Fruit fly (Drosophila melanogaster) whole organism, wandering third instar larva: Measurements from ENCODE around the gene Snoo.

Experiments used
- Abd-B ChIP-seq: fragments of >200 bp; optimal IDR thresholded peaks from 2 replicates; lab custom pipeline; 2017; ENCODE audit warnings: missing biosample characterization, missing genetic modification characterization
- CG32264 ChIP-seq: fragments of 200-800 bp; sonication (Bioruptor generic); optimal IDR thresholded peaks from 2 replicates; lab custom pipeline; 2016; ENCODE audit warnings: missing biosample characterization, missing genetic modification characterization
- CG9705 ChIP-seq: fragments of 200-800 bp; sonication (Bioruptor generic); optimal IDR thresholded peaks from 2 replicates; lab custom pipeline; 2018; ENCODE audit warnings: missing biosample characterization, mild to moderate bottlenecking, missing genetic modification characterization
- CrebA ChIP-seq: fragments of 200-800 bp; sonication (Bioruptor generic); optimal IDR thresholded peaks from 2 replicates; lab custom pipeline; 2016; ENCODE audit warnings: missing biosample characterization, mild to moderate bottlenecking, missing genetic modification characterization, borderline replicate concordance
- Dfd ChIP-seq: fragments of >200 bp; optimal IDR thresholded peaks from 2 replicates; lab custom pipeline; 2017; ENCODE audit warnings: missing biosample characterization, missing genetic modification characterization
- Dif ChIP-seq: fragments of 200-275, 200-300 bp; sonication (Bioruptor generic); optimal IDR thresholded peaks from 2 replicates; lab custom pipeline; 2018; ENCODE audit warnings: missing biosample characterization, missing genetic modification characterization; ENCODE audit not compliant: partially characterized antibody
- GATAd ChIP-seq: sonication (Bioruptor generic); optimal IDR thresholded peaks from 2 replicates; lab custom pipeline; 2016; ENCODE audit warnings: missing biosample characterization, missing genetic modification characterization
- Hnf4 ChIP-seq: fragments of 200-800 bp; sonication (Bioruptor generic); optimal IDR thresholded peaks from 2 replicates; lab custom pipeline; 2016; ENCODE audit warnings: missing biosample characterization, mild to moderate bottlenecking, missing genetic modification characterization
- Hr78 ChIP-seq: fragments of >200 bp; optimal IDR thresholded peaks from 2 replicates; lab custom pipeline; 2017; ENCODE audit warnings: missing biosample characterization, missing genetic modification characterization
- Hr83 ChIP-seq: fragments of 200-300 bp; sonication (Bioruptor generic); optimal IDR thresholded peaks from 2 replicates; lab custom pipeline; 2016; ENCODE audit warnings: missing biosample characterization, mild to moderate bottlenecking, missing genetic modification characterization, moderate library complexity; ENCODE audit not compliant: poor library complexity, severe bottlenecking
- Jra ChIP-seq: sonication (Bioruptor generic); optimal IDR thresholded peaks from 2 replicates; lab custom pipeline; 2016; ENCODE audit warnings: missing biosample characterization, missing genetic modification characterization
- Mio ChIP-seq: sonication (Bioruptor generic); optimal IDR thresholded peaks from 2 replicates; lab custom pipeline; 2016; ENCODE audit warnings: missing biosample characterization, missing genetic modification characterization
- Myc ChIP-seq: fragments of >200 bp; optimal IDR thresholded peaks from 2 replicates; lab custom pipeline; 2017
- N ChIP-seq: fragments of >200 bp; optimal IDR thresholded peaks from 2 replicates; lab custom pipeline; 2018; ENCODE audit warnings: missing biosample characterization, missing external identifiers, missing genetic modification characterization
- OdsH ChIP-seq: fragments of 200-800 bp; sonication (Bioruptor generic); optimal IDR thresholded peaks from 2 replicates; lab custom pipeline; 2016; ENCODE audit warnings: missing biosample characterization, mild to moderate bottlenecking, missing genetic modification characterization
- Rel ChIP-seq, 2 experiments: fragments of 200-800 bp; sonication (Bioruptor generic) in 1 of 2; optimal IDR thresholded peaks; 2 replicates in 1 of 2; 3 replicates in 1 of 2; lab custom pipeline; 2016 to 2019; ENCODE audit warnings: mild to moderate bottlenecking in 2 of 2, missing biosample characterization in 2 of 2, missing genetic modification characterization in 2 of 2, moderate library complexity in 1 of 2
- Vsx2 ChIP-seq: fragments of 200-300, 225-300 bp; sonication (Bioruptor generic); optimal IDR thresholded peaks from 2 replicates; lab custom pipeline; 2018; ENCODE audit warnings: missing biosample characterization, missing genetic modification characterization; ENCODE audit not compliant: partially characterized antibody
- br ChIP-seq: fragments of 200-800 bp; sonication (Bioruptor generic); optimal IDR thresholded peaks from 2 replicates; lab custom pipeline; 2016; ENCODE audit warnings: missing biosample characterization, missing genetic modification characterization
- brk ChIP-seq: fragments of 200-800 bp; sonication (Bioruptor generic); optimal IDR thresholded peaks from 2 replicates; lab custom pipeline; 2016; ENCODE audit warnings: missing biosample characterization, mild to moderate bottlenecking, missing genetic modification characterization
- dl ChIP-seq, 2 experiments: fragments of 175-275, 200-275 bp in 1 of 2; fragments of 200-275 bp in 1 of 2; sonication (Bioruptor generic); optimal IDR thresholded peaks; lab custom pipeline; 2018; ENCODE audit warnings: mild to moderate bottlenecking in 2 of 2, missing biosample characterization in 2 of 2, missing genetic modification characterization in 2 of 2, moderate library complexity in 2 of 2; ENCODE audit not compliant: partially characterized antibody in 2 of 2, insufficient read depth in 1 of 2
- fru ChIP-seq: fragments of 200-800 bp; sonication (Bioruptor generic); optimal IDR thresholded peaks from 3 replicates; lab custom pipeline; 2016; ENCODE audit warnings: missing biosample characterization, mild to moderate bottlenecking, missing genetic modification characterization
- h ChIP-seq: fragments of 200-800 bp; sonication (Bioruptor generic); optimal IDR thresholded peaks from 3 replicates; lab custom pipeline; 2016; ENCODE audit warnings: missing biosample characterization, mild to moderate bottlenecking, missing genetic modification characterization
- jim ChIP-seq: fragments of 175-275, 200-325 bp; sonication (Bioruptor generic); optimal IDR thresholded peaks from 2 replicates; lab custom pipeline; 2016; ENCODE audit warnings: missing biosample characterization, mild to moderate bottlenecking, missing genetic modification characterization
- lola ChIP-seq: fragments of >200 bp; optimal IDR thresholded peaks from 2 replicates; lab custom pipeline; 2017; ENCODE audit warnings: missing biosample characterization, missing genetic modification characterization
- pan ChIP-seq: fragments of >200 bp; optimal IDR thresholded peaks from 2 replicates; lab custom pipeline; 2017
- rgr ChIP-seq: fragments of 200-800 bp; sonication (Bioruptor generic); optimal IDR thresholded peaks from 3 replicates; lab custom pipeline; 2016; ENCODE audit warnings: missing biosample characterization, mild to moderate bottlenecking, missing genetic modification characterization
- sage ChIP-seq: fragments of 200-800 bp; sonication (Bioruptor generic); optimal IDR thresholded peaks from 2 replicates; lab custom pipeline; 2016; ENCODE audit warnings: missing biosample characterization, mild to moderate bottlenecking, missing genetic modification characterization
- tai ChIP-seq: sonication (Bioruptor generic); optimal IDR thresholded peaks from 2 replicates; lab custom pipeline; 2016; ENCODE audit warnings: missing biosample characterization, missing genetic modification characterization
- usp ChIP-seq: fragments of >200 bp; optimal IDR thresholded peaks from 2 replicates; lab custom pipeline; 2017; ENCODE audit warnings: missing biosample characterization, missing genetic modification characterization
- woc ChIP-seq: sonication (Bioruptor generic); optimal IDR thresholded peaks from 2 replicates; lab custom pipeline; 2016; ENCODE audit warnings: missing biosample characterization, mild to moderate bottlenecking, missing genetic modification characterization

Gene Snoo

dm6 chr2L:7890654-7891114, 93.3 kb downstream of the Snoo start, which contains the start of gene Spn28Db:
Gene Spn28Db, minus strand, starts transcription at chr2L:7890704.
- TF ChIP-seq Mio (GFP tag; lab: Kevin White, UChicago) (no peak), Dfd (GFP tag; lab: Kevin White, UChicago) (no peak), h (GFP tag; lab: Kevin White, UChicago) (no peak), tai (GFP tag; lab: Kevin White, UChicago) (peak; percentile 46), Myc (lab: Kevin White, UChicago) (peak; percentile 47), usp (no peak), fru (GFP tag; lab: Kevin White, UChicago) (no peak), dl (GFP tag; optimal IDR thresholded peaks at IDR 0.05; lab: Kevin White, UChicago; ENCODE audit: insufficient read depth in 1 of 2, partially characterized antibody in 2 of 2) (peak in 1 of 2 experiments; percentile 18), br (no peak), Hr83 (GFP tag; lab: Kevin White, UChicago) (no peak)

DNA sequence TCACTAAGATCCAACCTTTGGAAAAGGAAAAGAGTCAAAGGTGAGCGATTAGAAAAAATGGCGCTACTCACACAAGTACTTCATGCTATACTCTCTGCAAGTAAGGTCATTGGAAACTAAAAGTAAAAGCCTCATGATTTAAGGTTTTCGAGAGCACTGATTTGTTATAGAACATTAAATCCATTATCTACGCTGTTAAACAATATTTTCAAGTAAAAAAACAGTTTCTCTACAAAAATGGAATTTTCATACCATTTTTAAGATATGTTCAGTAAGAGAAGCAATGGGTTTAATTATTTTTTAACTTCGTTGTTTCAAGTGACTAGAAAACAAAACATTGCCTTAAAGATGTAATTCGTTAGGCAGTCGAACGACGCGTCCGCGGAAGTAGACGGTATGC, 95.0 kb downstream of the Snoo start, which contains the start of gene Spn28Da:
Spn28Da (minus strand) TSS at position 101 of the 400 bp plus-strand sequence.
- TF ChIP-seq pan (lab: Kevin White, UChicago) (no peak), OdsH (GFP tag; lab: Kevin White, UChicago) (no peak), GATAd (no peak), Hnf4 (GFP tag; lab: Kevin White, UChicago) (no peak)
- TF ChIP-seq, all 38 proteins: peak for 0

dm6 chr2L:7887333-7887732, 96.7 kb downstream of the Snoo start, which contains the start of gene CG7102:
Gene CG7102, minus strand, starts transcription at chr2L:7887513.
- TF ChIP-seq CG9705 (GFP tag; lab: Kevin White, UChicago): no peak
- TF ChIP-seq usp: no peak
- TF ChIP-seq sage (GFP tag; lab: Kevin White, UChicago): no peak
- TF ChIP-seq Myc (lab: Kevin White, UChicago): no peak
- no peak for TF ChIP-seq brk (GFP tag; lab: Kevin White, UChicago)
- TF ChIP-seq tai (GFP tag; lab: Kevin White, UChicago): no peak
- TF ChIP-seq h (GFP tag; lab: Kevin White, UChicago): no peak
- no peak for TF ChIP-seq Hr83 (GFP tag; lab: Kevin White, UChicago)

dm6 chr2L:7885952-7886351, 98.0 kb downstream of the Snoo start:
- TF ChIP-seq tai (GFP tag; lab: Kevin White, UChicago) (peak; percentile 35), Vsx2 (GFP tag; lab: Kevin White, UChicago) (no peak), Hr78 (GFP tag; lab: Kevin White, UChicago) (no peak), Myc (lab: Kevin White, UChicago) (peak; percentile 9), jim (GFP tag; lab: Kevin White, UChicago) (no peak), GATAd (no peak), Jra (GFP tag; lab: Kevin White, UChicago) (no peak), rgr (GFP tag; lab: Kevin White, UChicago) (no peak), Mio (GFP tag; lab: Kevin White, UChicago) (no peak)
- TF ChIP-seq, all 38 proteins: peak for 2

DNA sequence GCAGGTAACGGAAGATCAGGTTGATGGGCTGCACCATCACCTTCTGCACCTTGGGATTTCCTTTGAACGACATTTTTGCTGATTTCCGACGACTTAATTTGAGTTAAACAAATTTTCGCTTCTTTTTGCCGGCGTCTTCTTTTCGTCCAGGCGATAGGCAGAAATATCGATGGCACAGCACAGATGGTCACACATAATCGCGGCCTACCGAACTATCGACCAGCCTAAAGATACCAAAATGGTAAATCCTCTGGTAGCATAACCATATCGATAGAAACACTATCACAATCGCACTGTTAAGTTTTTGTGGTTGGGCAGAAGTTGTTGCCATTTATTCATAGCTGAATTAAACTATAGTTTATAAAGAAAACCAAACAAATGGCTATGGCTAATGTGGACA, 98.7 kb downstream of the Snoo start, which contains the start of the genes SmE and CG34132:
SmE (minus strand) TSS at position 180 of the 400 bp plus-strand sequence.
CG34132 (plus strand) TSS at position 233 of the 400 bp plus-strand sequence.
- TF ChIP-seq pan (lab: Kevin White, UChicago): no peak
- TF ChIP-seq Rel (GFP tag; optimal IDR thresholded peaks at IDR 0.05; lab: Kevin White, UChicago): no peak
- TF ChIP-seq Rel (tag; optimal IDR thresholded peaks at IDR 0.05; lab: Kevin White, UChicago): peak; percentile 51
- TF ChIP-seq Hnf4 (GFP tag; lab: Kevin White, UChicago): peak; percentile 5

dm6 chr2L:7880458-7880857, 103.5 kb downstream of the Snoo start:
- TF ChIP-seq pan (lab: Kevin White, UChicago): no peak
- TF ChIP-seq Myc (lab: Kevin White, UChicago): no peak
- no peak for TF ChIP-seq usp
- peak; percentile 36 for TF ChIP-seq fru (GFP tag; lab: Kevin White, UChicago)
- peak; percentile 39 to 54 for TF ChIP-seq dl (GFP tag; optimal IDR thresholded peaks at IDR 0.05; lab: Kevin White, UChicago; ENCODE audit: insufficient read depth in 1 of 2, partially characterized antibody in 2 of 2)
- no peak for TF ChIP-seq Abd-B (GFP tag; lab: Kevin White, UChicago)
- TF ChIP-seq sage (GFP tag; lab: Kevin White, UChicago): no peak
- no peak for TF ChIP-seq CG32264 (GFP tag; lab: Kevin White, UChicago)
- TF ChIP-seq Vsx2 (GFP tag; lab: Kevin White, UChicago): peak; percentile 10
- TF ChIP-seq Hnf4 (GFP tag; lab: Kevin White, UChicago): no peak
- TF ChIP-seq Jra (GFP tag; lab: Kevin White, UChicago): no peak
- peak; percentile 27 for TF ChIP-seq Dif (GFP tag; lab: Kevin White, UChicago)
- TF ChIP-seq br: no peak
- TF ChIP-seq Hr78 (GFP tag; lab: Kevin White, UChicago): no peak
- TF ChIP-seq lola (GFP tag; lab: Kevin White, UChicago): no peak
- TF ChIP-seq woc: peak; percentile 17
- no peak for TF ChIP-seq N (GFP tag; lab: Kevin White, UChicago)
- no peak for TF ChIP-seq CrebA (GFP tag; lab: Kevin White, UChicago)
